Worm (Caenorhabditis elegans): ENCODE measurements around the gene H11E01.3.

H11E01.3 gene

DNA sequence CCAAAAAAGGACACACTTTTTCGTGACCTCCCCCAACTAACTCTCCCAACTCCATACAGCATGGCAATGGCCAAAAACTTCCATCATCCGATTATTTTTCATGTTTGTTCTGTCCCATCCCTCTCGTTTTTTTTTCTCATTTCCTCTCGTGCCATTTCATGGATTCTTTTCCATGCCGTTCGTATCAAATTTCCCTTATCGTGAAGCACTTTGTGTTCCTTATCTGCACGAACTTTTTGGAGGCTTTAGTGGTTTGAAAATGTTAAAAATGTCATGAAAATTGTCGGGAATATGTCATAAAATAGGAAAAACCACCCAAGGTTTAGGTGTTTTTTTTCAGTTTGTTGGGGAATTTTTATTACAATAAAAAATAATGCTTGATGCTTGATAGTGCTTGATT lies 997 bp upstream of the H11E01.3 start:
- no peak for TF ChIP-seq pat-9 (tag; optimal IDR thresholded peaks at IDR 0.05)
- no peak for TF ChIP-seq ceh-30 (tag; optimal IDR thresholded peaks at IDR 0.05)
- TF ChIP-seq nfya-1 (tag; optimal IDR thresholded peaks at IDR 0.05) = no peak
- no peak for TF ChIP-seq hlh-6 (tag; optimal IDR thresholded peaks at IDR 0.05)
- TF ChIP-seq pax-1 (tag; optimal IDR thresholded peaks at IDR 0.05) = no peak
- no peak for TF ChIP-seq ceh-6 (GFP tag; optimal IDR thresholded peaks at IDR 0.05)
- TF ChIP-seq eyg-1 (tag; optimal IDR thresholded peaks at IDR 0.05) = no peak
- no peak for TF ChIP-seq C08G9.2 (tag; optimal IDR thresholded peaks at IDR 0.05)
- TF ChIP-seq Y22D7AL.16 (tag; optimal IDR thresholded peaks at IDR 0.05) = no peak
- no peak for TF ChIP-seq C38D4.7 (GFP tag; optimal IDR thresholded peaks at IDR 0.05)

DNA sequence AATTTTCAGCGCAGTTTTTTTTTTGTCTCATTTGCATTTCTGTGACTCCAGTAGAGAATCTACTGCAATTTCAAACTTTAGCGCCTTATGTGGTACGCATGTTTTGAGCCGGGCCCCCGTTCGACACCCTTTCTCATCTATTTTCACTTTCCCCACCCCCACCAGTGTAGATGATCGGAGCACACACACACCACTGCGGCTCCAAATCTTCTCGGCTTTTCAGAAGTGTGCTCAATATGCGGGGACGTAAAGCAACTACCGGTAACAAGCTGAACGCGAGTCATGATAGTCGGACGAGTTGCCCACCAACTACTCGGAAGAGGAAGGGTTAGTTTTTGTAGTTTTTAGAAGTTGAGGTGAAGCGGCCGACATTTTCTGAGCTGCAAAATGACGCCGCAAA lies 8.2 kb downstream of the H11E01.3 start:
- TF ChIP-seq dve-1 (tag; optimal IDR thresholded peaks at IDR 0.05) (no peak), unc-55 (GFP tag; optimal IDR thresholded peaks at IDR 0.05) (no peak), ceh-30 (tag; optimal IDR thresholded peaks at IDR 0.05) (no peak), pha-2 (tag; optimal IDR thresholded peaks at IDR 0.05) (no peak), gmeb-2 (tag; optimal IDR thresholded peaks at IDR 0.05) (no peak), ceh-34 (tag; optimal IDR thresholded peaks at IDR 0.05) (no peak), ztf-16 (tag; optimal IDR thresholded peaks at IDR 0.05) (no peak), lim-6 (tag; optimal IDR thresholded peaks at IDR 0.05) (no peak), ref-2 (tag; optimal IDR thresholded peaks at IDR 0.05) (no peak), ceh-31 (tag; optimal IDR thresholded peaks at IDR 0.05) (no peak), pax-1 (tag; optimal IDR thresholded peaks at IDR 0.05) (no peak), K02D7.2 (tag; optimal IDR thresholded peaks at IDR 0.05) (no peak), hlh-30 (tag; optimal IDR thresholded peaks at IDR 0.05; ENCODE audit: insufficient read depth) (no peak), sox-2 (GFP tag; IDR thresholded peaks at IDR 0.05) (no peak), ceh-45 (GFP tag; IDR thresholded peaks at IDR 0.05) (no peak), sdc-2 (tag; optimal IDR thresholded peaks at IDR 0.05) (no peak), Y22D7AL.16 (tag; optimal IDR thresholded peaks at IDR 0.05) (no peak), ceh-14 (tag; optimal IDR thresholded peaks at IDR 0.05) (no peak)

DNA sequence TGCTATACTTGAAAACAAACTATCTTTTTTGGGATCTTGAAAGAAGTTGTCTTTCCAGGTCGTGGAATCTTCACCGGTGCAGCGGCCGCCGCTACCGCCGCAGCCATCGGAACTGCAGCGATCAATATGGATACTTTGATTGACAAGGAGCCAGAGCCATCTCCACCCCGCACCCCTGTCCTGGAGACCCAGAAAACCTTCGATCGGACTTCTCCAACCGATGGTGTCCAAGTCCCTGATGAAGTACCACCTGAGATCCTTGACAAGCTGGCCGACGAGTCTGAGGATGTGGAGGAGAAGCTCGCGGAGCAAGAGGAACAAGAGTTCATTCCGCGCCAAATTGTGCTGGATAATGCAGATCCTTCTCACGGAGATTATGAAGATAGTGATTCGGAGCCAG lies 9.2 kb downstream of the H11E01.3 start:
- TF ChIP-seq dmd-4 (tag; optimal IDR thresholded peaks at IDR 0.05; ENCODE audit: borderline replicate concordance) = no peak
- no peak for TF ChIP-seq unc-86 (tag; optimal IDR thresholded peaks at IDR 0.05)
- TF ChIP-seq lin-11 (tag; optimal IDR thresholded peaks at IDR 0.05) = no peak
- TF ChIP-seq rnt-1 (tag; optimal IDR thresholded peaks at IDR 0.05) = no peak
- TF ChIP-seq fkh-6 (tag; optimal IDR thresholded peaks at IDR 0.05) = no peak
- TF ChIP-seq ahr-1 (tag; optimal IDR thresholded peaks at IDR 0.05) = no peak
- TF ChIP-seq ceh-22 (tag; optimal IDR thresholded peaks at IDR 0.05) = no peak
- TF ChIP-seq pros-1 (tag; optimal IDR thresholded peaks at IDR 0.05) = no peak
- no peak for TF ChIP-seq elt-2 (tag; optimal IDR thresholded peaks at IDR 0.05)
- TF ChIP-seq ceh-34 (tag; optimal IDR thresholded peaks at IDR 0.05) = no peak

DNA sequence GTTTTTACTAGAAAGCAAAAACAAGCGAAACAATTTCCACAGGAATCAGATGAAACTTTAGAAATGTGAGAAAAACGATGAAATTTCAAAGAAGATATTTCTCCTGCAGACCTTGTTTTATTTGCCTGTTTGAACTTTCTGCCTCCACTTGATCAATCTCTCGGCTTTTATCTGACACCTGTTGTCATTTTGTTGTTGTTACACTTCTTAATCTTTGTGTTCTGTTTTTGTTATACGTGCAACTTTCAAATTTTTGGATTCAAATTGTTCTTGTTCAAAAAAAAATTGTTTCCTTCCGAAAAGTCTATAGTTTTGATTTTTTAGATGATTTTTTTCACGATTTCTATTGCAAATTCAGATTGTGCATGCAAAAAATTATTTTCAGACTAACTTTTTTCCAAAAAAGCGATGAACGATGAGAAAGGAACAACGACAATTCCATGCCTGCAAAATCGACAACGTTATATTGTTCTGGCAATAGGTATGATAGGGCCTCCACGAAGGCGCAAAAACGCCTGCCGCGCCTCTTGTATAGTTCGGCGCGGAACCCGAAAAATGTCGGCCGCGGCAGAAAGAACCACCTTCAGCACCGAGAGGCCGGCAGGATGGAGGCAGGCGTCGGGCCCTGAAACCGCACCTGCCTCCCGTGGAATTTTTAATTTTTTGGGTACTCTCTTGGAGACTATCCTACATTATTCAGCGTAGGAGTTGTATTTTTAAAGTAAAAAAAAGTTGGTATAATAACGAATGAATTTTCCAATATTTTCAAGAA lies 16.2 kb downstream of the H11E01.3 start, which contains the start of gene H11E01.2:
Gene H11E01.2 (plus strand): TSS at position 380 of the 772 bp plus-strand sequence.
- no peak for TF ChIP-seq elt-2 (tag; optimal IDR thresholded peaks at IDR 0.05)
- no peak for TF ChIP-seq hlh-30 (tag; optimal IDR thresholded peaks at IDR 0.05; ENCODE audit: insufficient read depth)
- no peak for TF ChIP-seq sox-4 (tag; optimal IDR thresholded peaks at IDR 0.05)
- TF ChIP-seq dve-1 (tag; optimal IDR thresholded peaks at IDR 0.05) = no peak
- TF ChIP-seq madf-2 (tag; optimal IDR thresholded peaks at IDR 0.05) = no peak
- no peak for TF ChIP-seq ceh-2 (tag; optimal IDR thresholded peaks at IDR 0.05)
- no peak for TF ChIP-seq hlh-13 (GFP tag; optimal IDR thresholded peaks at IDR 0.05)
- no peak for TF ChIP-seq hlh-6 (tag; optimal IDR thresholded peaks at IDR 0.05)
- TF ChIP-seq C08G9.2 (tag; optimal IDR thresholded peaks at IDR 0.05) = no peak
